Worm (Caenorhabditis elegans) whole organism, young adult: ENCODE data around the gene ZC412.5.
A peak's percentile ranks its signal among the peaks of the same experiment; 100 is the strongest.

ENCODE experiments used
- B0019.2 ChIP-seq: fragments of 200-800 bp; sonication (Bioruptor generic); conservative IDR thresholded peaks from 2 replicates; pipeline ENCODE4 v1.3.6; 2022; ENCODE audit warnings: missing genetic modification reagents, missing genetic modification characterization, missing compliant biosample characterization
- C06A6.2 ChIP-seq: fragments of 200-800 bp; sonication (Bioruptor generic); conservative IDR thresholded peaks from 2 replicates; pipeline ENCODE4 v1.3.6; 2022; ENCODE audit warnings: missing genetic modification characterization, missing compliant biosample characterization
- F39B2.1 ChIP-seq: fragments of 200-800 bp; sonication (Bioruptor generic); IDR thresholded peaks from 2 replicates; pipeline ENCODE4 v1.3.6; 2022; ENCODE audit warnings: missing genetic modification reagents, missing genetic modification characterization, missing compliant biosample characterization
- F57C9.4 ChIP-seq: sonication (generic microtip); optimal IDR thresholded peaks from 2 replicates; lab custom pipeline; 2017; ENCODE audit warnings: mild to moderate bottlenecking, missing genetic modification characterization, missing compliant biosample characterization
- Y53G8AR.9 ChIP-seq: fragments of 200-800 bp; sonication (Bioruptor generic); conservative IDR thresholded peaks from 2 replicates; pipeline ENCODE4 v1.3.6; 2022; ENCODE audit warnings: missing genetic modification reagents, missing genetic modification characterization, missing compliant biosample characterization
- ZK185.1 ChIP-seq: sonication (generic microtip); optimal IDR thresholded peaks from 2 replicates; lab custom pipeline; 2016; ENCODE audit warnings: mild to moderate bottlenecking, missing genetic modification characterization, missing compliant biosample characterization; ENCODE audit not compliant: poor library complexity, severe bottlenecking
- cebp-2 ChIP-seq: fragments of 200-800 bp; sonication (Bioruptor generic); IDR thresholded peaks from 2 replicates; pipeline ENCODE4 v1.3.6; 2022; ENCODE audit warnings: missing genetic modification characterization, missing compliant biosample characterization
- chd-7 ChIP-seq: sonication (generic microtip); optimal IDR thresholded peaks from 2 replicates; lab custom pipeline; 2016; ENCODE audit warnings: mild to moderate bottlenecking, missing genetic modification characterization, moderate library complexity, missing compliant biosample characterization
- hlh-26 ChIP-seq: fragments of 200-800 bp; sonication (Bioruptor generic); conservative IDR thresholded peaks from 2 replicates; pipeline ENCODE4 v1.3.6; 2022; ENCODE audit warnings: missing genetic modification reagents, missing genetic modification characterization, missing compliant biosample characterization
- hmg-1.2 ChIP-seq: fragments of 200-800 bp; sonication (Bioruptor generic); IDR thresholded peaks from 2 replicates; pipeline ENCODE4 v1.3.6; 2022; ENCODE audit warnings: missing genetic modification reagents, missing genetic modification characterization, missing compliant biosample characterization
- hrde-1 ChIP-seq: sonication (generic microtip); optimal IDR thresholded peaks from 2 replicates; lab custom pipeline; 2016; ENCODE audit warnings: missing genetic modification characterization, mild to moderate bottlenecking, missing compliant biosample characterization, moderate library complexity, missing genotype, missing genetic modification reagents, borderline replicate concordance
- lag-1 ChIP-seq: fragments of 200-800 bp; sonication (Bioruptor generic); IDR thresholded peaks from 2 replicates; pipeline ENCODE4 v1.3.6; 2022; ENCODE audit warnings: missing genetic modification reagents, missing genetic modification characterization, missing compliant biosample characterization
- lir-1 ChIP-seq: fragments of 200-800 bp; sonication (Bioruptor generic); conservative IDR thresholded peaks from 2 replicates; pipeline ENCODE4 v1.3.6; 2022; ENCODE audit warnings: missing genetic modification reagents, missing genetic modification characterization, missing compliant biosample characterization
- madf-10 ChIP-seq: sonication (generic microtip); optimal IDR thresholded peaks from 2 replicates; lab custom pipeline; 2016; ENCODE audit warnings: mild to moderate bottlenecking, missing genetic modification characterization, missing compliant biosample characterization
- madf-8 ChIP-seq: fragments of 200-800 bp; sonication (Bioruptor generic); conservative IDR thresholded peaks from 2 replicates; pipeline ENCODE4 v1.3.6; 2022; ENCODE audit warnings: missing genetic modification reagents, missing genetic modification characterization, missing compliant biosample characterization
- nfya-1 ChIP-seq: sonication (generic microtip); optimal IDR thresholded peaks from 2 replicates; lab custom pipeline; 2017; ENCODE audit warnings: antibody characterized with exemption, missing compliant biosample characterization, missing genetic modification characterization, borderline replicate concordance; ENCODE audit not compliant: insufficient read depth
- nhr-120 ChIP-seq: fragments of 200-800 bp; sonication (Bioruptor generic); IDR thresholded peaks from 2 replicates; pipeline ENCODE4 v1.3.6; 2022; ENCODE audit warnings: missing genetic modification characterization, missing compliant biosample characterization
- nhr-80 ChIP-seq: sonication (generic microtip); optimal IDR thresholded peaks from 2 replicates; lab custom pipeline; 2016; ENCODE audit warnings: missing genetic modification characterization, missing compliant biosample characterization
- pbrm-1 ChIP-seq: fragments of 200-800 bp; sonication (Bioruptor generic); IDR thresholded peaks from 2 replicates; pipeline ENCODE4 v1.3.6; 2022; ENCODE audit warnings: missing genetic modification reagents, missing genetic modification characterization, missing compliant biosample characterization
- repo-1 ChIP-seq: sonication (generic microtip); optimal IDR thresholded peaks from 2 replicates; lab custom pipeline; 2017; ENCODE audit warnings: mild to moderate bottlenecking, missing genetic modification characterization, missing compliant biosample characterization
- snpc-1.1 ChIP-seq: sonication (generic microtip); optimal IDR thresholded peaks from 2 replicates; lab custom pipeline; 2017; ENCODE audit warnings: missing genetic modification characterization, mild to moderate bottlenecking, missing compliant biosample characterization, antibody characterized with exemption, moderate library complexity, missing genotype, missing genetic modification reagents; ENCODE audit not compliant: insufficient read depth
- snpc-3.4 ChIP-seq: sonication (generic microtip); optimal IDR thresholded peaks from 2 replicates; lab custom pipeline; 2017; ENCODE audit warnings: missing genetic modification characterization, mild to moderate bottlenecking, missing compliant biosample characterization, antibody characterized with exemption, moderate library complexity, missing genotype, missing genetic modification reagents
- sptf-2 ChIP-seq: fragments of 200-800 bp; sonication (Bioruptor generic); optimal IDR thresholded peaks from 2 replicates; lab custom pipeline; 2018; ENCODE audit warnings: mild to moderate bottlenecking, missing genetic modification characterization, missing compliant biosample characterization
- unc-62 ChIP-seq: fragments of 150-350 bp; optimal IDR thresholded peaks from 2 replicates; lab custom pipeline; 2014; ENCODE audit warnings: missing biosample characterization, missing genetic modification reagents, missing genetic modification characterization
- zfh-2 ChIP-seq: fragments of 200-800 bp; sonication (Bioruptor generic); conservative IDR thresholded peaks from 2 replicates; pipeline ENCODE4 v1.3.6; 2022; ENCODE audit warnings: missing genetic modification reagents, missing genetic modification characterization, missing compliant biosample characterization
- ztf-22 ChIP-seq: fragments of 200-800 bp; sonication (Bioruptor generic); optimal IDR thresholded peaks from 2 replicates; lab custom pipeline; 2018; ENCODE audit warnings: mild to moderate bottlenecking, missing genetic modification characterization, moderate library complexity, missing compliant biosample characterization
- ztf-25 ChIP-seq: fragments of 200-800 bp; sonication (Bioruptor generic); IDR thresholded peaks from 2 replicates; pipeline ENCODE4 v1.3.6; 2022; ENCODE audit warnings: missing genetic modification reagents, missing genetic modification characterization, missing compliant biosample characterization
- ztf-28 ChIP-seq: fragments of 200-800 bp; sonication (Bioruptor generic); IDR thresholded peaks from 2 replicates; pipeline ENCODE4 v1.3.6; 2022; ENCODE audit warnings: missing genetic modification reagents, missing genetic modification characterization, missing compliant biosample characterization
- ztf-6 ChIP-seq: fragments of 200-800 bp; sonication (Bioruptor generic); IDR thresholded peaks from 2 replicates; pipeline ENCODE4 v1.3.6; 2022; ENCODE audit warnings: missing genetic modification reagents, missing genetic modification characterization, missing compliant biosample characterization

Gene ZC412.5

DNA sequence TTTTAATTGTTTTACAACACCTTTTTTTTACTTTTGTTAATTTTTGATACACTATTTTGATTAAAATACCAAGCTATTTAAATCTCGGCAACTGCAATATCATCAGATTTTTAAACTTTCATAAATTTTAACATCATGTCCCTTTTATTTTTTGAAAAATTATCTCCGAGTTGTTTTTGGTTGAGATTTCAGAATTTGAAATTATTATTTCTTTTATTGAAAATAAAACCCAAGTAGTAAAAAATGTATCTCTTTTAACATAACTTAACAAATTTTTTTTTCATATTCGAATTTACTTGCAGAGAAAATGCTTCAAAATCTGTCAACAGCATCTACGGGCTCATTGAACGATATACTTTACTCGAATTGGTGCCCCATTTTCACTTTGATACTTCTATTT, 40.3 kb upstream of the ZC412.5 start, which contains the start of gene H12D21.11:
Gene H12D21.11 (plus strand): TSS at position 301 of the 400 bp plus-strand sequence.
- TF ChIP-seq hrde-1 (tag; lab: Kevin White, UChicago), result no peak

DNA sequence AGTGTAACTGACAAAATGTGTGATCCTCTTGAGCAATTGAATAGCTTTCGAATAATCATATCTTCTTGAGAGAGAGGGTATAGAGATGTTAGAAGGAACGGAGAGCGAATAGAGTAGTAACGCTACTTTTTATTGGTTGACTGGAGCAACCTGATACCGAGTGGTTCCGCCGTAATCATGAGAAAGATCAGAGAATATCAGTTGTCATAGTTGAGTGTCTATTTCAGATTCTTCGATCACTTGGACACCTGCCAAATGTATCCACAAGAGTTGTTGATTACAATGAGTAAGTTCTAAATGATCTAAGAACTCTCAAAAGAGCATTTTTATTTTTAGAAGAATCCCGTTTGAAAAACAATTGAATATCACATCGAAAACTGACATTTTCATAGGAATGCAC, 35.5 kb upstream of the ZC412.5 start:
- TF ChIP-seq B0019.2 (GFP tag; lab: Robert Waterston, UW) (no peak), repo-1 (tag; lab: Kevin White, UChicago) (no peak), ztf-28 (no peak), pbrm-1 (GFP tag; lab: Robert Waterston, UW) (no peak), sptf-2 (no peak), ztf-6 (GFP tag; lab: Robert Waterston, UW) (no peak), ztf-22 (GFP tag; lab: Kevin White, UChicago) (no peak)

DNA sequence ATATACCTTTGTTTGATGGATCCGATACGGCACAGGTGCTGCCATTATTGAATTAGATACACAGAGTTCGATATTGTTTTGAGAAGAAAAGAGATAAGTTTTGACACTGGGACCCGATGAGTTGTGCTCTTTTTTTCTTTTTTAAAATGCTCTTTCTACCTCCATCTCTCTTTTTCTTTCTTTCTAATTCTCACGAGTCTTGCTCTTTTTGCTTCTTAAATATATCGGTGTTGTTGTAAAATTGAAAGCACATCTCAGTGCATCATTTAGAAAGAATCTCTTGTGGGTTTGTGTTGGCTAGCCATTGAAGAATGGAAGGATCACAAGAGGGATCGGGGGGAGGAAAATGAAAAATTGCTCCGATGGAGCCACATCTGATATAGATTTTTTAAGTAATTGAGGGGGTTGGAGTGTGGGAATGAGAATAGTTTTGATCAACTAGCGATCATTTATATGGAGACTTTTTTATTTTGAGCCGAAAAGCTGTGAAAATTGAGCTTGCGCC, 34.1 kb upstream of the ZC412.5 start, which contains the start of gene H12D21.9:
Gene H12D21.9 (minus strand): TSS at position 148 of the 505 bp plus-strand sequence.
- TF ChIP-seq lag-1 (GFP tag; lab: Robert Waterston, UW) (no peak), madf-8 (no peak)
- TF ChIP-seq, all 124 proteins: peak for 0

DNA sequence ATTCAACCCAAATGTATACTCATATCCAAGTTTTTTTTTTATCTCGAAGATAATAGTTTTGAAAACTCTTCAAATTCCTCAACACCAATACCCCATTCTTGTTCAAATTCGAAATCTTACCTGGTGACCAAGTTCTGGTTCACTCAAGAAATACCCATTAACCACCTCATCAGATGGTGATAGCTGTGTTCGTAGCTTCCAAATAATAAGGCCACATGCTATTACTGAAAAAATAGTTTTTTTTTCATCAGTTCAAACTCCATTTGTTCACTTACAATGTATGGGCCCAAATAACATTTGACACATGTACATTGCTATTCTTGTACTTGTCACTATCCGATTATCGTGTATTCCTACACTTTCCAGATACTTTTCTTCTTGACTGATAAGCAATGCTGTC, 32.2 kb upstream of the ZC412.5 start:
- TF ChIP-seq Y53G8AR.9 (no peak), nfya-1 (tag; lab: Kevin White, UChicago) (no peak), snpc-3.4 (tag; lab: Kevin White, UChicago) (no peak), ztf-25 (GFP tag; lab: Robert Waterston, UW) (no peak)

DNA sequence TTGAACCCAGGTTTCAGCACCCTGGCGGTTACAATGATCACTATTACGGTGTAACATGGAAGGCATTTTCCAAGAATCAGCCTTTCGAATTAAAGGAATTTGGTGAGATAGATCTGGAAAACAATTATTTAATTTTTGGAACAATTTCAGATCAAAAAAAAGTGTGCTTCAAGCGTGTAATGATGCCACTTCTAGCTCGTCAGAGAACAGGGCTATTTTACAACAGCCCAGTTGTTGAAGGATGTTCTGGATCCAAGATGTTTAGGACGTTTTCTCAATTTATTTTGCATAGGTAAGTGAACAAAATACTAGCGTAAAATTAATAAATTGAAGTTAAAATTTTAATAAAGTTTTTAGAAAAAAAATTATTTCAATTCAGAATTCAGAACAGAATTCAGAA, 25.6 kb upstream of the ZC412.5 start:
- TF ChIP-seq ZK185.1 (tag; lab: Kevin White, UChicago) (no peak), zfh-2 (GFP tag; lab: Robert Waterston, UW) (no peak), F57C9.4 (tag; lab: Kevin White, UChicago) (no peak), C06A6.2 (no peak), madf-10 (tag; lab: Kevin White, UChicago) (no peak), snpc-1.1 (tag; lab: Kevin White, UChicago) (no peak), lir-1 (GFP tag; lab: Robert Waterston, UW) (no peak), hlh-26 (no peak), unc-62 (GFP tag; lab: Kevin White, UChicago) (no peak), chd-7 (tag; lab: Kevin White, UChicago) (no peak), nhr-120 (GFP tag; lab: Robert Waterston, UW) (no peak), repo-1 (tag; lab: Kevin White, UChicago) (no peak), F39B2.1 (GFP tag; lab: Robert Waterston, UW) (no peak), hmg-1.2 (GFP tag; lab: Robert Waterston, UW) (no peak), madf-8 (no peak)

DNA sequence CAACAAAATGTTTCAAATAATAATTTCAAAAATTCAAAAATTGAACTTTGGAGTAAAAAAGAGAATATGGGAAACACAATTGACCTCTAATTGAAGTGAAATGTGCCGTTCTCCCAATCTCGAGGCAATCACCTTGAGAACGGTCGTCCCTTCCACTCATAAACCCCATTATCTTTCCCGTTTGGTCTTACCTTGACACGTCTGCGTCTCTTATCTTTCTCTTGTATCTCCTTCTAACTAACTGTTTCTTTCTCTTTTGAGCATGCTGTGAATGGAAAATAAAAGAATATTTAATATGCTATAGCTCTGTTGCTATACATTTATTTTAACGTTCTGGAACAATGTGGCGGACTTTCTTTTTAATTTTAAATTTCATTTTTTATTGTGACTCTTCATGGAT, 24.3 kb upstream of the ZC412.5 start, which contains the start of gene H12D21.10:
Gene H12D21.10 (plus strand): TSS at position 260 of the 400 bp plus-strand sequence.
- TF ChIP-seq nhr-80 (tag; lab: Kevin White, UChicago) (peak; percentile 2), hmg-1.2 (GFP tag; lab: Robert Waterston, UW) (peak; percentile 79), repo-1 (tag; lab: Kevin White, UChicago) (no peak), cebp-2 (GFP tag; lab: Robert Waterston, UW) (no peak)
